Worm (Caenorhabditis elegans): ENCODE results near the gene F58A4.1.

Gene F58A4.1

ce11 chrIII:9600645-9601044 lies 2.4 kb downstream of the F58A4.1 start, which contains the start of gene F58A4.2:
Gene F58A4.2, minus strand, starts transcription at chrIII:9600745.
- no peak for TF ChIP-seq hlh-8 (tag; optimal IDR thresholded peaks at IDR 0.05)
- no peak for TF ChIP-seq ets-4 (tag; optimal IDR thresholded peaks at IDR 0.05)
- TF ChIP-seq hlh-15 (tag; optimal IDR thresholded peaks at IDR 0.05), result no peak
- no peak for TF ChIP-seq ceh-34 (tag; optimal IDR thresholded peaks at IDR 0.05)
- TF ChIP-seq F13H6.1 (tag; optimal IDR thresholded peaks at IDR 0.05), result no peak
- TF ChIP-seq hlh-13 (GFP tag; optimal IDR thresholded peaks at IDR 0.05), result no peak
- TF ChIP-seq pha-4 (tag; optimal IDR thresholded peaks at IDR 0.05), result no peak
- TF ChIP-seq odd-2 (tag; optimal IDR thresholded peaks at IDR 0.05), result no peak
- TF ChIP-seq fax-1 (tag; optimal IDR thresholded peaks at IDR 0.05), result no peak

ce11 chrIII:9608650-9609049 lies 10.4 kb downstream of the F58A4.1 start, which contains the start of gene clec-161:
Gene clec-161, minus strand, starts transcription at chrIII:9608750.
- no peak for TF ChIP-seq eyg-1 (tag; optimal IDR thresholded peaks at IDR 0.05)
- TF ChIP-seq nhr-232 (tag; optimal IDR thresholded peaks at IDR 0.05), result no peak
- TF ChIP-seq gmeb-2 (tag; optimal IDR thresholded peaks at IDR 0.05), result no peak
- TF ChIP-seq hlh-8 (tag; optimal IDR thresholded peaks at IDR 0.05), result no peak
- no peak for TF ChIP-seq ceh-45 (GFP tag; IDR thresholded peaks at IDR 0.05)
- no peak for TF ChIP-seq lim-6 (tag; optimal IDR thresholded peaks at IDR 0.05)
- no peak for TF ChIP-seq ceh-22 (tag; optimal IDR thresholded peaks at IDR 0.05)
- no peak for TF ChIP-seq ttx-3 (tag; optimal IDR thresholded peaks at IDR 0.05)
- TF ChIP-seq ets-4 (tag; optimal IDR thresholded peaks at IDR 0.05), result no peak
- TF ChIP-seq fkh-10 (GFP tag; optimal IDR thresholded peaks at IDR 0.05), result no peak
- TF ChIP-seq elt-4 (tag; optimal IDR thresholded peaks at IDR 0.05), result no peak

- TF ChIP-seq ztf-16 (tag; optimal IDR thresholded peaks at IDR 0.05) (no peak), unc-86 (tag; optimal IDR thresholded peaks at IDR 0.05) (no peak), elt-2 (tag; optimal IDR thresholded peaks at IDR 0.05) (no peak), C38D4.7 (GFP tag; optimal IDR thresholded peaks at IDR 0.05) (no peak), ceh-24 (tag; optimal IDR thresholded peaks at IDR 0.05) (no peak), ceh-30 (tag; optimal IDR thresholded peaks at IDR 0.05) (no peak), syd-9 (tag; optimal IDR thresholded peaks at IDR 0.05) (no peak), T23F11.4 (GFP tag; optimal IDR thresholded peaks at IDR 0.05) (no peak), zip-5 (tag; optimal IDR thresholded peaks at IDR 0.05) (no peak), K02D7.2 (tag; optimal IDR thresholded peaks at IDR 0.05) (no peak), hlh-30 (tag; optimal IDR thresholded peaks at IDR 0.05; ENCODE audit: insufficient read depth) (no peak), pqm-1 (tag; optimal IDR thresholded peaks at IDR 0.05) (no peak), tbx-7 (tag; optimal IDR thresholded peaks at IDR 0.05) (no peak), pha-4 (tag; optimal IDR thresholded peaks at IDR 0.05) (no peak), pha-2 (tag; optimal IDR thresholded peaks at IDR 0.05) (no peak), dve-1 (tag; optimal IDR thresholded peaks at IDR 0.05) (no peak), tbx-2 (tag; optimal IDR thresholded peaks at IDR 0.05) (no peak), C08G9.2 (tag; optimal IDR thresholded peaks at IDR 0.05) (no peak)
Observed at ce11 chrIII:9612097-9612496, 13.8 kb downstream of the F58A4.1 start, which contains the start of gene bbs-4. Gene bbs-4, minus strand, starts transcription at chrIII:9612197.

DNA sequence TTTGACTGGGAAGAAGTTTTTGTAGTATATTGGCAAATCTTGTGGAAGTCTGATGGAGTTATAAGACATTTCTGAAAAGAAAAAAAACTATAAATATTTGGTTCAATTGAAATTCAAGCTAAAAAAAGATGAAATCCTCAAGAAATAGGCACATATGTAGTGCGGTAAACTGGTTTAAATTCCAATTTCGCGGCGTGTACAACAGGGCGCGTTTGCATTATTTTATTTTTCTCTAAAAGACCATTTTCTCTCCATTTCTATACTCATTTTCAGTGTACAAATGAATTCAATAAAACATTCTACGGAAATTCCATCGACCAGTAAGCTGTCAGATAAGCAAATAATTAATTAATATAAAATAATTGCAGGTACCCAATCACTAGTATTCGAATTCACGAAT lies 15.9 kb downstream of the F58A4.1 start, which contains the start of the genes pri-1 and F58A4.6:
TSS of gene pri-1 (minus strand) at position 71 of the 400 bp plus-strand sequence.
TSS of gene F58A4.6 (plus strand) at position 272 of the 400 bp plus-strand sequence.
- peak; percentile 57 for TF ChIP-seq unc-42 (tag; optimal IDR thresholded peaks at IDR 0.05)
- TF ChIP-seq dmd-4 (tag; optimal IDR thresholded peaks at IDR 0.05; ENCODE audit: borderline replicate concordance), result no peak
- peak; percentile 6 for TF ChIP-seq ceh-31 (tag; optimal IDR thresholded peaks at IDR 0.05)
- TF ChIP-seq pat-9 (tag; optimal IDR thresholded peaks at IDR 0.05), result no peak
- peak; percentile 6 for TF ChIP-seq nfya-1 (tag; optimal IDR thresholded peaks at IDR 0.05)
- no peak for TF ChIP-seq pqm-1 (tag; optimal IDR thresholded peaks at IDR 0.05)
- no peak for TF ChIP-seq sox-4 (tag; optimal IDR thresholded peaks at IDR 0.05)

All from whole organism, late embryonic.